Fruit fly (Drosophila melanogaster) whole organism, adult: Measurements from ENCODE around the gene CG42393.

Experiments
- CG1620 ChIP-seq: fragments of 200-800 bp; sonication (Bioruptor generic); optimal IDR thresholded peaks from 2 replicates; lab custom pipeline; 2016; ENCODE audit warnings: missing biosample characterization, missing genetic modification characterization
- CG5204 ChIP-seq: fragments of 200-800 bp; sonication (Bioruptor generic); optimal IDR thresholded peaks from 2 replicates; lab custom pipeline; 2016; ENCODE audit warnings: missing biosample characterization, missing genetic modification characterization
- CG7045 ChIP-seq: fragments of 200-800 bp; sonication (Bioruptor generic); optimal IDR thresholded peaks from 2 replicates; lab custom pipeline; 2017; ENCODE audit warnings: missing biosample characterization, mild to moderate bottlenecking, missing genetic modification characterization
- Clk ChIP-seq: fragments of 200-800 bp; sonication (Bioruptor generic); optimal IDR thresholded peaks from 2 replicates; lab custom pipeline; 2017; ENCODE audit warnings: missing biosample characterization, missing genetic modification characterization
- Mnt ChIP-seq: fragments of 200-800 bp; sonication (Bioruptor generic); optimal IDR thresholded peaks from 2 replicates; lab custom pipeline; 2016; ENCODE audit warnings: missing biosample characterization, mild to moderate bottlenecking, missing genetic modification characterization
- bab1 ChIP-seq: fragments of 200-800 bp; sonication (Bioruptor generic); optimal IDR thresholded peaks from 3 replicates; lab custom pipeline; 2019; ENCODE audit warnings: missing biosample characterization, mild to moderate bottlenecking, missing genetic modification characterization, moderate library complexity
- cic ChIP-seq: fragments of 200-800 bp; sonication (Bioruptor generic); optimal IDR thresholded peaks from 2 replicates; lab custom pipeline; 2017; ENCODE audit warnings: missing biosample characterization, mild to moderate bottlenecking, missing genetic modification characterization, moderate library complexity

DNA sequence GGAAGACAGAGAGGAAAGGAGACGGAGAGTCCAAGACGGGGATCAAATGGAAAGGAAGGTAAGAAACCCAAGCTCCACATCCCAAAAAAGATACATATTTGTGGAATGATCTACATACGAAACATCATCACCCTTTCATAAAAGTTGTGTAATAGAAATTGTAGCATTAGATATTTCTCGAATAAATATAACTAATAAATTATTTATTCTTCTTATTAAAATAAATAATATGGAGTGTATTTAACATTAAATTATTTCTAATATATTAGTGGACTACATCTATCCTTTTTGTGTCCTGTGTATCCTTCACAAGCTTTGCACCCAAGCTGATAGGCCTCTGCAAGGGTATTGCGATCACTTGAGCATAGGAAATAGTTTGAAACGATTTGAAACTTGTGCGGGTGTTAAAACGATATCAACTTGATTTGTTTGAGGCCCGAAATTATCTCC is 25.7 kb upstream of the CG42393 start:
- TF ChIP-seq Mnt (GFP tag; lab: Kevin White, UChicago) = no peak
- no peak for TF ChIP-seq CG1620 (GFP tag; lab: Kevin White, UChicago)
- TF ChIP-seq bab1 (GFP tag; lab: Kevin White, UChicago) = no peak
- TF ChIP-seq CG5204 = no peak
- TF ChIP-seq CG7045 = no peak
- TF ChIP-seq cic (GFP tag; lab: Kevin White, UChicago) = no peak
- no peak for TF ChIP-seq Clk (GFP tag; lab: Kevin White, UChicago)
